Fruit fly (Drosophila melanogaster): Measurements from ENCODE around the gene fws.

The fws gene

dm6 chr2L:17524449-17524848 is 43.6 kb upstream of the fws start, which contains the start of gene CG15143:
Gene CG15143 (minus strand): TSS chr2L:17524549.
- TF ChIP-seq dsf (GFP tag; optimal IDR thresholded peaks at IDR 0.05; ENCODE audit: borderline replicate concordance), result no peak

DNA sequence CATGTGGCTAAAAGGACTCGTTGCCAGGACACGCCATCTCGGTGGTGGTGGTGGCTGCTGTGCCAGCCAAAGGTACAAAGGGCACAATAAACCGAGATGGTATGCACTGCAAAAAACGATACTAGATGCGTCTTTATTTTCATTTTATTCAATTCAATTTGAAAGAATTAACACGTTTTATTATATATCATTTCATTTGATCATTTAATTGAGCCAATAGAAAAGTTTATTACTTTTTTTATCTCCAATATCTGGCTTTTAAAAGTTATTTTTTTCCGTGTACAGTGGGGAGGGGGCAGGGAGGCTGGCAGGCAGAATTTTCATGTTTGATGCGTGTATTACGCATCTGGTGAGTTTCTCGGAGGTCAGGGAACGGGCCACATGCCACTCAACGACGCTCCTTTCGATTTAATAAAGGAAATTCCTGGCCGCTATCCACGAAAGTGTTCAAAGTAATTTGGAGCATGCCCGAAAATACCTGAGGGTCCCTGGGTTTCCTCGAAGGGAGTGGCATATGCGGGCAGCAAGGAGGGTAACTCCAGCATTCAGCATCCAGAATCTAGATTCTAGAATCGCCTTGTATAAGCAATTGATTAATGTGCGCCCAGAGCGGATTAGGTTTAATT is 33.4 kb upstream of the fws start:
- no peak for TF ChIP-seq brk (GFP tag; optimal IDR thresholded peaks at IDR 0.05)
- TF ChIP-seq lola (GFP tag; optimal IDR thresholded peaks at IDR 0.05), result no peak
- no peak for TF ChIP-seq Hr83 (GFP tag; optimal IDR thresholded peaks at IDR 0.05; ENCODE audit: poor library complexity, severe bottlenecking)
- TF ChIP-seq N (GFP tag; optimal IDR thresholded peaks at IDR 0.05), result no peak
- TF ChIP-seq Vsx2 (GFP tag; optimal IDR thresholded peaks at IDR 0.05; ENCODE audit: partially characterized antibody), result no peak
- peak; percentile 57 for TF ChIP-seq dmrt93B (GFP tag; optimal IDR thresholded peaks at IDR 0.05)
- no peak for TF ChIP-seq dsf (GFP tag; optimal IDR thresholded peaks at IDR 0.05; ENCODE audit: borderline replicate concordance)
- TF ChIP-seq Hr78 (GFP tag; optimal IDR thresholded peaks at IDR 0.05), result no peak
- peak; percentile 83 for TF ChIP-seq HLH106 (tag; optimal IDR thresholded peaks at IDR 0.05)
- no peak for TF ChIP-seq CrebA (GFP tag; optimal IDR thresholded peaks at IDR 0.05; ENCODE audit: borderline replicate concordance)
- TF ChIP-seq usp (GFP tag; optimal IDR thresholded peaks at IDR 0.05), result no peak
- peak in 1 of 2 experiments; percentile 75 for TF ChIP-seq foxo (GFP tag; optimal IDR thresholded peaks at IDR 0.05)
- peak; percentile 80 for TF ChIP-seq fru (GFP tag; optimal IDR thresholded peaks at IDR 0.05)
- peak; percentile 67 for TF ChIP-seq br (GFP tag; optimal IDR thresholded peaks at IDR 0.05)
- TF ChIP-seq ey (GFP tag; optimal IDR thresholded peaks at IDR 0.05), result peak; percentile 70
- TF ChIP-seq Abd-B (GFP tag; optimal IDR thresholded peaks at IDR 0.05), result no peak
- TF ChIP-seq OdsH (GFP tag; optimal IDR thresholded peaks at IDR 0.05), result peak; percentile 70
- TF ChIP-seq sv (GFP tag; optimal IDR thresholded peaks at IDR 0.05), result peak; percentile 63
- peak; percentile 75 for TF ChIP-seq rgr (GFP tag; optimal IDR thresholded peaks at IDR 0.05)
- peak; percentile 52 for TF ChIP-seq woc (GFP tag; optimal IDR thresholded peaks at IDR 0.05)
- TF ChIP-seq psq (GFP tag; optimal IDR thresholded peaks at IDR 0.05), result no peak
- TF ChIP-seq Hnf4 (GFP tag; optimal IDR thresholded peaks at IDR 0.05), result peak; percentile 54
- peak; percentile 37 for TF ChIP-seq Jra (GFP tag; optimal IDR thresholded peaks at IDR 0.05)
- TF ChIP-seq Myc (optimal IDR thresholded peaks at IDR 0.05), result no peak
- peak; percentile 79 for TF ChIP-seq h (GFP tag; optimal IDR thresholded peaks at IDR 0.05)
- TF ChIP-seq jim (GFP tag; optimal IDR thresholded peaks at IDR 0.05), result no peak
- peak; percentile 78 for TF ChIP-seq Sp1 (GFP tag; optimal IDR thresholded peaks at IDR 0.05)

DNA sequence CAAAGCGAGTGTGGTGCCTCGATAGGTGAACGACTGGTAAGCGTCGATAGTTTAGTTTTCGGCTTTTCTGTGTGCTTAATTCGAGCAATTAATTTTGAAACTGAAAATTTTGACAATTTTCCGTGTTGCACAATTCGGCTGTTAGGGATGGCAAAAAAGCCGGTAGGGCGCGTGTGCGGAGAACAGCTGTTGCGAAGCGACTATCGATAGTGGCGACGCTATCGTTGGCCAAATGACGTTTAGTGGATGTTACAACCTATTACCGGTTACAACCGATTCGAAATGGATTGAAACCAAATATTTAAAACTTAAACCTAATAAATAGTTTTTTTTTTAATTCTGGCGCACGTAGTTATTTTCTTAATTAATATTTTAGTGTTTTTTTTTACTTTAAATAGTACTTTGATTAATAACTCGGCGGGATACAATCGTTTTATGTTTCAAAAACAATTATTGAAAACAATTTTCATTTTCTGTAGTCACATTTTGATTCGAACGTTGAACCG is 20.2 kb upstream of the fws start, which contains the start of the genes mEFTs and Dhc36C:
Gene mEFTs (minus strand): TSS at position 161 of the 506 bp plus-strand sequence.
Gene Dhc36C (plus strand): TSS at position 456 of the 506 bp plus-strand sequence.
- TF ChIP-seq dmrt93B (GFP tag; optimal IDR thresholded peaks at IDR 0.05) (no peak), Mio (GFP tag; optimal IDR thresholded peaks at IDR 0.05) (no peak), GATAd (GFP tag; optimal IDR thresholded peaks at IDR 0.05) (no peak), Myc (optimal IDR thresholded peaks at IDR 0.05) (peak; percentile 73), CrebA (GFP tag; optimal IDR thresholded peaks at IDR 0.05; ENCODE audit: borderline replicate concordance) (no peak), sage (GFP tag; optimal IDR thresholded peaks at IDR 0.05) (peak; percentile 20), Rel (GFP tag; optimal IDR thresholded peaks at IDR 0.05) (no peak), Rel (tag; optimal IDR thresholded peaks at IDR 0.05) (no peak), dl (GFP tag; optimal IDR thresholded peaks at IDR 0.05; ENCODE audit: insufficient read depth in 1 of 2, partially characterized antibody in 2 of 2) (no peak), woc (GFP tag; optimal IDR thresholded peaks at IDR 0.05) (no peak), h (GFP tag; optimal IDR thresholded peaks at IDR 0.05) (peak; percentile 63)

- TF ChIP-seq Hnf4 (GFP tag; optimal IDR thresholded peaks at IDR 0.05), result no peak
These were observed 17.9 kb upstream of the fws start, which contains the start of gene CG15142 for dm6 chr2L:17498721-17499120. Gene CG15142 (minus strand): TSS chr2L:17498821.

All from whole organism, wandering third instar larva.